Worm (Caenorhabditis elegans): ENCODE measurements around the gene cyp-31A5.

Gene cyp-31A5

DNA sequence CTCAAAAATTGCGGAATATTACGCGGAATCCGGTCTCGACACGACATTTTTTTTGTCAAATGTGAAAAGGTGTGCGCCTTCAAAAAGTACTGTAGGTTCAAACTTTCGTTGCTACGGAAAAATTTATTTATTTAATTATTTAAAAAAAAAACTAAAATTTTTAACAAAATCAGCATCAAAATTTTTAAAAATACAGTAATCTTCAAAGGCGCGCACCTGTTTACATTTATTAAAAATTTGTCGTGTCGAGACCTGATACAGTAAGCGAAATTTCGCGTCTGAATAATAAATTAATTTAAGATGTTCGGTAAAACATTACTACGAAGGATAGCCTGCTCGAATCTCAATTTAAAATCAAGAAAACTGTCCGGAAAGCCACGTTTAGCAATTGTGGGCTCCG is 29.4 kb upstream of the cyp-31A5 start, which contains the start of gene Y62E10A.6 (continued):
- no peak for TF ChIP-seq rnt-1 (tag; optimal IDR thresholded peaks at IDR 0.05)

DNA sequence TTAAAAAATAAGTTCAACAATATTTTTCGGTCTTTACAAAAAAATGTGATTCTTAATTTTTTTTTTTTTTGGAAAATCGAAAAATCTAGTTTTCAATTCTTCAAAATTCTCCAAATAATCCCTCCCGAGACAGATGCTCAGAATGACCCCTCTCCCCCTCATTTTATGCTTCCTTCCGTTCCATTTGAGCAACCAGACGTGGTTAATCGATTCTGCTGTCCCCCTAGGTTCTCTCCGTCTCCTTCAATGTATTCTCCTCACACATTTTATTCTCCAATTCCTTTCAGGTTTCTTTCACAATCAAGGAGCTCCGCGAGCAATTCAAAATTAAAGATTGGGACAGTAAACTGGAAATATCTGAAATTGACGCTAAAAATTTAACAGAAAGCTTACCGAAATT is 26.2 kb upstream of the cyp-31A5 start:
- TF ChIP-seq dmd-4 (tag; optimal IDR thresholded peaks at IDR 0.05; ENCODE audit: borderline replicate concordance), result no peak
- TF ChIP-seq ceh-48 (tag; optimal IDR thresholded peaks at IDR 0.05), result peak; percentile 54
- TF ChIP-seq odd-2 (tag; optimal IDR thresholded peaks at IDR 0.05), result no peak
- no peak for TF ChIP-seq mec-3 (tag; optimal IDR thresholded peaks at IDR 0.05; ENCODE audit: borderline replicate concordance)
- TF ChIP-seq lin-11 (tag; optimal IDR thresholded peaks at IDR 0.05), result no peak
- TF ChIP-seq fax-1 (tag; optimal IDR thresholded peaks at IDR 0.05), result no peak
- TF ChIP-seq unc-3 (GFP tag; conservative IDR thresholded peaks at IDR 0.05), result no peak
- TF ChIP-seq unc-3 (tag; optimal IDR thresholded peaks at IDR 0.05), result no peak

DNA sequence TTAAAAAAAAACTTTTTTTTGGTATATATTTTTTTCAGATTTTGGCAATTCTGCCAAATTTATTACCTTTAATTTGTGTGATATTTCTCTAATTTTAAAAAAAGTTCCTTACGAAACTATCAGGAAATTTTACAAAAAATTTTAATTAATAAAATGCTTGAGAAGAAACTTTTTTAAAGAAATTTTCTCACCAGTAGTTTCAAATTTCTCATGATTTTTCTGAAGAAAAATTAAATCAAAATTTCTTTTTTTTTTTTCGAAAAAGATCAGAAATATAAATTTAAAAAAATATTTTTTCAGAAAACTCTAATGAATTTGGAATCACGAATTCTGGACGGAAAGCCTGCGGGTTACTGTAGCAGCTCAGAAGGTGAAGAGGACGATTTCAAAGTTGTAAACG is 23.4 kb upstream of the cyp-31A5 start, which contains the start of gene mau-8:
Gene mau-8, plus strand, starts transcription at position 301 of the 400 bp plus-strand sequence.
- TF ChIP-seq elt-2 (tag; optimal IDR thresholded peaks at IDR 0.05) (no peak), pax-1 (tag; optimal IDR thresholded peaks at IDR 0.05) (no peak), K09A11.1 (tag; optimal IDR thresholded peaks at IDR 0.05; ENCODE audit: insufficient read depth) (no peak), pros-1 (tag; optimal IDR thresholded peaks at IDR 0.05) (no peak), ceh-6 (GFP tag; optimal IDR thresholded peaks at IDR 0.05) (no peak), ceh-19 (GFP tag; optimal IDR thresholded peaks at IDR 0.05) (no peak), tbx-2 (tag; optimal IDR thresholded peaks at IDR 0.05) (no peak)

DNA sequence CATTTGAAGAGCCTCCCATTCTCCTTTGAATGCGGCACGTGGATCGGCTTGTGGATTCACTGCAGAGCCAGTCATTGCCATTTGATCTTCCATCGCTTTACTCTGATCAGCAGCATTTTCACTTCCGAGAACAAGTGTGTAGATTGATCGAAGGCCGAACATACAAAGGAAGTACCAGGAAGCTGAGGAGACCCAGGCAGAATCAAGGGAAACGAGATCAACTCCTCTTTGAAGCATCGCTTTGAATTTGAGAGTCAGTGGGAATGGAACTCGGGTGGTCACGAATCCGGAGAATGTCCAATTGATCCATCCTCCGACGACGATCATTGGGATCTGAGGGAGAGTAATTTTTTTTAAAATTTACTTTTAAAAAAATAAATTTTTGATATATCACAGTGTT is 20.6 kb upstream of the cyp-31A5 start:
- TF ChIP-seq ztf-16 (tag; optimal IDR thresholded peaks at IDR 0.05), result no peak
- TF ChIP-seq ceh-34 (tag; optimal IDR thresholded peaks at IDR 0.05), result no peak
- no peak for TF ChIP-seq hlh-6 (tag; optimal IDR thresholded peaks at IDR 0.05)
- no peak for TF ChIP-seq C08G9.2 (tag; optimal IDR thresholded peaks at IDR 0.05)
- TF ChIP-seq ceh-19 (GFP tag; optimal IDR thresholded peaks at IDR 0.05), result no peak
- TF ChIP-seq pag-3 (tag; optimal IDR thresholded peaks at IDR 0.05; ENCODE audit: borderline replicate concordance), result no peak
- TF ChIP-seq dve-1 (tag; optimal IDR thresholded peaks at IDR 0.05), result no peak
- TF ChIP-seq ceh-30 (tag; optimal IDR thresholded peaks at IDR 0.05), result no peak
- TF ChIP-seq hlh-30 (tag; optimal IDR thresholded peaks at IDR 0.05; ENCODE audit: insufficient read depth), result no peak

DNA sequence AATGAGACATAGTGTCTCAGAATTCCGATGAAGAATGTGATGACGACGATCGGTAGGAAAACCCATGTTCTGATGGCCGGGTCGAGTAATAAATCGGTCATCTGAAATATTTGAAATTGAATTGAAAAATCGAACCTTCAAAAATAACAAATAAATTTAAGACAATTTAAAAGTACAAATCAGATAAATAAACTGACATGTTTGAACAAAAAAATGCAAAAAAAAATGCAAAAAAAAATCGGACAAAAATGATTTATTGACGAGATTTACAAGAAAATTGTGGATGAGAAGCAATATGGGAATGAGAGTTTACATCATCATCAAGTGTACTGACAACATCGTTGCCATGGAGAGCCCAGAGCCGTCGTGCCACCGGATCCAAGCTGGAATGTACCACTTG is 19.3 kb upstream of the cyp-31A5 start, which contains the start of gene emc-3:
Gene emc-3, minus strand, starts transcription at position 101 of the 400 bp plus-strand sequence.
- TF ChIP-seq rnt-1 (tag; optimal IDR thresholded peaks at IDR 0.05) (no peak), ceh-45 (GFP tag; IDR thresholded peaks at IDR 0.05) (no peak), ceh-31 (tag; optimal IDR thresholded peaks at IDR 0.05) (no peak), che-1 (tag; optimal IDR thresholded peaks at IDR 0.05) (no peak), pha-4 (tag; optimal IDR thresholded peaks at IDR 0.05) (no peak), ceh-24 (tag; optimal IDR thresholded peaks at IDR 0.05) (no peak)

ce11 chrIV:13383763-13384436 is 17.2 kb upstream of the cyp-31A5 start, which contains the start of gene rab-19:
Gene rab-19, minus strand, starts transcription at chrIV:13384386.
- TF ChIP-seq ceh-31 (tag; optimal IDR thresholded peaks at IDR 0.05) (peak; percentile 28), Y22D7AL.16 (tag; optimal IDR thresholded peaks at IDR 0.05) (no peak), elt-2 (tag; optimal IDR thresholded peaks at IDR 0.05) (no peak), nhr-11 (tag; optimal IDR thresholded peaks at IDR 0.05) (no peak), eyg-1 (tag; optimal IDR thresholded peaks at IDR 0.05) (no peak), K02D7.2 (tag; optimal IDR thresholded peaks at IDR 0.05) (no peak), unc-42 (tag; optimal IDR thresholded peaks at IDR 0.05) (peak; percentile 71), nhr-232 (tag; optimal IDR thresholded peaks at IDR 0.05) (no peak), tbx-7 (tag; optimal IDR thresholded peaks at IDR 0.05) (no peak), hlh-15 (tag; optimal IDR thresholded peaks at IDR 0.05) (no peak), ceh-48 (tag; optimal IDR thresholded peaks at IDR 0.05) (peak; percentile 72)

Measured in whole organism, late embryonic.